Fruit fly (Drosophila melanogaster): ENCODE measurements around the gene CG5937.

CG5937 gene

dm6 chrX:6031692-6032091, 8.1 kb upstream of the CG5937 start (continued):
- TF ChIP-seq Vsx2 (GFP tag; optimal IDR thresholded peaks at IDR 0.05; ENCODE audit: partially characterized antibody) (no peak), Hr78 (GFP tag; optimal IDR thresholded peaks at IDR 0.05) (no peak), br (GFP tag; optimal IDR thresholded peaks at IDR 0.05) (peak; percentile 66), CrebA (GFP tag; optimal IDR thresholded peaks at IDR 0.05; ENCODE audit: borderline replicate concordance) (no peak), Mio (GFP tag; optimal IDR thresholded peaks at IDR 0.05) (no peak), brk (GFP tag; optimal IDR thresholded peaks at IDR 0.05) (no peak)

- TF ChIP-seq GATAd (GFP tag; optimal IDR thresholded peaks at IDR 0.05) (no peak), lola (GFP tag; optimal IDR thresholded peaks at IDR 0.05) (no peak), br (GFP tag; optimal IDR thresholded peaks at IDR 0.05) (no peak), sage (GFP tag; optimal IDR thresholded peaks at IDR 0.05) (no peak), dsf (GFP tag; optimal IDR thresholded peaks at IDR 0.05; ENCODE audit: borderline replicate concordance) (no peak), Abd-B (GFP tag; optimal IDR thresholded peaks at IDR 0.05) (no peak)
These were observed 7.0 kb upstream of the CG5937 start for dm6 chrX:6032826-6033225.

DNA sequence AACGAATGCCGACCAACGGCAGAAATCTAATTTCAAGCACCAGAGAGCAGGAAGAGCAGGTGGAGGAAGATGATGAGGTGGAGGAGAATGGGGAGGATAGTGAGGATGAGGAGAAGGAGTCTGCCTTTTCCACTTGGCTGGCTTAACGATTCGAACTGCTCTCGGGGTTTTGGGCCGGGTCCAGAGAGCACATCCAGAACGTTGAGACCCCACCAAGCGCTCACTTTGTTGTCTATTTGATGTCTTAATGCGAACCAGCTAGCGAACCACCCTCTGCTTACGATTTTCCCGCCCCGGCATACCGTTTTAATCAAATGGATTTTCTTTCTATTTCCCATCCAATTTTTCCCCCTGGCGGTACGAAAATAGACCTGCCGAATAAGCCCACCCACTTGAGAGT, 5.1 kb upstream of the CG5937 start:
- no peak for TF ChIP-seq Dfd (GFP tag; optimal IDR thresholded peaks at IDR 0.05)
- no peak for TF ChIP-seq brk (GFP tag; optimal IDR thresholded peaks at IDR 0.05)
- no peak for TF ChIP-seq dmrt93B (GFP tag; optimal IDR thresholded peaks at IDR 0.05)
- no peak for TF ChIP-seq Mio (GFP tag; optimal IDR thresholded peaks at IDR 0.05)
- TF ChIP-seq Vsx2 (GFP tag; optimal IDR thresholded peaks at IDR 0.05; ENCODE audit: partially characterized antibody), result no peak
- TF ChIP-seq lola (GFP tag; optimal IDR thresholded peaks at IDR 0.05), result no peak
- no peak for TF ChIP-seq Hnf4 (GFP tag; optimal IDR thresholded peaks at IDR 0.05)
- no peak for TF ChIP-seq Myc (optimal IDR thresholded peaks at IDR 0.05)
- no peak for TF ChIP-seq Hr83 (GFP tag; optimal IDR thresholded peaks at IDR 0.05; ENCODE audit: poor library complexity, severe bottlenecking)
- TF ChIP-seq Sp1 (GFP tag; optimal IDR thresholded peaks at IDR 0.05), result no peak
- TF ChIP-seq woc (GFP tag; optimal IDR thresholded peaks at IDR 0.05), result no peak
- TF ChIP-seq dl (GFP tag; optimal IDR thresholded peaks at IDR 0.05; ENCODE audit: insufficient read depth in 1 of 2, partially characterized antibody in 2 of 2), result no peak
- TF ChIP-seq CrebA (GFP tag; optimal IDR thresholded peaks at IDR 0.05; ENCODE audit: borderline replicate concordance), result no peak
- no peak for TF ChIP-seq GATAd (GFP tag; optimal IDR thresholded peaks at IDR 0.05)
- no peak for TF ChIP-seq rgr (GFP tag; optimal IDR thresholded peaks at IDR 0.05)
- no peak for TF ChIP-seq foxo (GFP tag; optimal IDR thresholded peaks at IDR 0.05)
- no peak for TF ChIP-seq Dif (GFP tag; optimal IDR thresholded peaks at IDR 0.05; ENCODE audit: partially characterized antibody)

dm6 chrX:6035359-6035758, 4.4 kb upstream of the CG5937 start:
- peak; percentile 83 for TF ChIP-seq Myc (optimal IDR thresholded peaks at IDR 0.05)
- TF ChIP-seq Hr78 (GFP tag; optimal IDR thresholded peaks at IDR 0.05), result no peak
- no peak for TF ChIP-seq lola (GFP tag; optimal IDR thresholded peaks at IDR 0.05)
- no peak for TF ChIP-seq dmrt93B (GFP tag; optimal IDR thresholded peaks at IDR 0.05)
- no peak for TF ChIP-seq dl (GFP tag; optimal IDR thresholded peaks at IDR 0.05; ENCODE audit: insufficient read depth in 1 of 2, partially characterized antibody in 2 of 2)
- TF ChIP-seq jim (GFP tag; optimal IDR thresholded peaks at IDR 0.05), result no peak
- peak; percentile 26 for TF ChIP-seq tai (GFP tag; optimal IDR thresholded peaks at IDR 0.05)
- no peak for TF ChIP-seq N (GFP tag; optimal IDR thresholded peaks at IDR 0.05)
- no peak for TF ChIP-seq rgr (GFP tag; optimal IDR thresholded peaks at IDR 0.05)

dm6 chrX:6037180-6037946, 2.4 kb upstream of the CG5937 start, which contains the start of the genes rux and MCTS1:
rux (minus strand) TSS chrX:6037800.
MCTS1 (plus strand) TSS chrX:6037892.
- TF ChIP-seq tai (GFP tag; optimal IDR thresholded peaks at IDR 0.05) (peak; percentile 54), Hr83 (GFP tag; optimal IDR thresholded peaks at IDR 0.05; ENCODE audit: poor library complexity, severe bottlenecking) (peak; percentile 60), Vsx2 (GFP tag; optimal IDR thresholded peaks at IDR 0.05; ENCODE audit: partially characterized antibody) (no peak), lola (GFP tag; optimal IDR thresholded peaks at IDR 0.05) (no peak), HLH106 (tag; optimal IDR thresholded peaks at IDR 0.05) (peak; percentile 29), Jra (GFP tag; optimal IDR thresholded peaks at IDR 0.05) (peak; percentile 39), dmrt93B (GFP tag; optimal IDR thresholded peaks at IDR 0.05) (peak; percentile 25), woc (GFP tag; optimal IDR thresholded peaks at IDR 0.05) (peak; percentile 72), rgr (GFP tag; optimal IDR thresholded peaks at IDR 0.05) (peak; percentile 26), sv (GFP tag; optimal IDR thresholded peaks at IDR 0.05) (no peak), dl (GFP tag; optimal IDR thresholded peaks at IDR 0.05; ENCODE audit: insufficient read depth in 1 of 2, partially characterized antibody in 2 of 2) (no peak), GATAd (GFP tag; optimal IDR thresholded peaks at IDR 0.05) (peak; percentile 60), Rel (GFP tag; optimal IDR thresholded peaks at IDR 0.05) (no peak), Rel (tag; optimal IDR thresholded peaks at IDR 0.05) (no peak), Myc (optimal IDR thresholded peaks at IDR 0.05) (no peak), psq (GFP tag; optimal IDR thresholded peaks at IDR 0.05) (peak; percentile 17), Mio (GFP tag; optimal IDR thresholded peaks at IDR 0.05) (no peak), CrebA (GFP tag; optimal IDR thresholded peaks at IDR 0.05; ENCODE audit: borderline replicate concordance) (no peak), pan (optimal IDR thresholded peaks at IDR 0.05) (no peak), fru (GFP tag; optimal IDR thresholded peaks at IDR 0.05) (peak; percentile 57), Dfd (GFP tag; optimal IDR thresholded peaks at IDR 0.05) (no peak), jim (GFP tag; optimal IDR thresholded peaks at IDR 0.05) (no peak), CG32264 (GFP tag; optimal IDR thresholded peaks at IDR 0.05) (no peak), h (GFP tag; optimal IDR thresholded peaks at IDR 0.05) (peak; percentile 35), br (GFP tag; optimal IDR thresholded peaks at IDR 0.05) (peak; percentile 32), Hnf4 (GFP tag; optimal IDR thresholded peaks at IDR 0.05) (peak; percentile 55), Dif (GFP tag; optimal IDR thresholded peaks at IDR 0.05; ENCODE audit: partially characterized antibody) (no peak), Abd-B (GFP tag; optimal IDR thresholded peaks at IDR 0.05) (no peak), Hr78 (GFP tag; optimal IDR thresholded peaks at IDR 0.05) (peak; percentile 63), Sp1 (GFP tag; optimal IDR thresholded peaks at IDR 0.05) (no peak), OdsH (GFP tag; optimal IDR thresholded peaks at IDR 0.05) (peak; percentile 16), sage (GFP tag; optimal IDR thresholded peaks at IDR 0.05) (no peak)
